Worm (Caenorhabditis elegans): ENCODE measurements around the gene C15C8.8.

Gene C15C8.8

ce11 chrV:12780248-12780647, 27.9 kb upstream of the C15C8.8 start (continued):
- TF ChIP-seq fos-1 (tag; optimal IDR thresholded peaks at IDR 0.05) (no peak), set-16 (GFP tag; IDR thresholded peaks at IDR 0.05) (no peak), egl-43 (GFP tag; IDR thresholded peaks at IDR 0.05) (no peak; the same call in 1 of the 2 replicates), pqm-1 (tag; optimal IDR thresholded peaks at IDR 0.05) (no peak), Y105C5A.15 (GFP tag; IDR thresholded peaks at IDR 0.05) (peak; percentile 92), fkh-10 (GFP tag; optimal IDR thresholded peaks at IDR 0.05) (no peak), tra-1 (GFP tag; IDR thresholded peaks at IDR 0.05) (peak; percentile 84), ctbp-1 (GFP tag; IDR thresholded peaks at IDR 0.05) (peak; percentile 88), D1046.2 (GFP tag; IDR thresholded peaks at IDR 0.05) (peak; percentile 87), hif-1 (tag; optimal IDR thresholded peaks at IDR 0.05) (peak in 1 of 2 experiments; percentile 43), saeg-2 (GFP tag; IDR thresholded peaks at IDR 0.05) (0 out of 2 replicates have a peak, but pooled peaks have one; percentile 21), mes-2 (tag; optimal IDR thresholded peaks at IDR 0.05; ENCODE audit: poor library complexity, severe bottlenecking) (no peak), madf-9 (GFP tag; conservative IDR thresholded peaks at IDR 0.05) (peak; percentile 88), sdz-12 (GFP tag; optimal IDR thresholded peaks at IDR 0.05) (peak; percentile 91), zip-11 (GFP tag; IDR thresholded peaks at IDR 0.05) (peak; percentile 75), ceh-82 (tag; optimal IDR thresholded peaks at IDR 0.05) (no peak), snpc-1.2 (GFP tag; IDR thresholded peaks at IDR 0.05) (no peak; the same call in none of the 2 replicates), ztf-11 (tag; optimal IDR thresholded peaks at IDR 0.05) (no peak), ceh-62 (tag; optimal IDR thresholded peaks at IDR 0.05) (no peak), rbr-2 (tag; optimal IDR thresholded peaks at IDR 0.05) (peak; percentile 59), nhr-42 (GFP tag; IDR thresholded peaks at IDR 0.05) (no peak), ceh-20 (GFP tag; IDR thresholded peaks at IDR 0.05) (0 out of 2 replicates have a peak, but pooled peaks have one; percentile 47), php-3 (GFP tag; IDR thresholded peaks at IDR 0.05) (peak; percentile 55; the same call in 1 of the 2 replicates), daf-8 (GFP tag; IDR thresholded peaks at IDR 0.05) (0 out of 2 replicates have a peak, but pooled peaks have one; percentile 38), ceh-28 (tag; optimal IDR thresholded peaks at IDR 0.05) (no peak), hlh-30 (tag; optimal IDR thresholded peaks at IDR 0.05; ENCODE audit: insufficient read depth) (no peak), lir-3 (tag; optimal IDR thresholded peaks at IDR 0.05) (peak; percentile 66), nhr-102 (tag; optimal IDR thresholded peaks at IDR 0.05) (no peak), duxl-1 (tag; optimal IDR thresholded peaks at IDR 0.05; ENCODE audit: poor library complexity) (peak; percentile 14), lsy-2 (tag; optimal IDR thresholded peaks at IDR 0.05) (no peak), ama-1 (optimal IDR thresholded peaks at IDR 0.05) (no peak), gei-8 (GFP tag; optimal IDR thresholded peaks at IDR 0.05) (peak; percentile 43), lin-1 (GFP tag; IDR thresholded peaks at IDR 0.05) (peak; percentile 86), snpc-4 (tag; optimal IDR thresholded peaks at IDR 0.05) (no peak), madf-5 (GFP tag; IDR thresholded peaks at IDR 0.05) (peak in 1 of 2 experiments; percentile 92; a peak in 2 of 4 replicates), zfp-2 (tag; optimal IDR thresholded peaks at IDR 0.05) (peak; percentile 28), ceh-44 (GFP tag; IDR thresholded peaks at IDR 0.05) (peak; percentile 65; the same call in 1 of the 2 replicates), lin-13 (GFP tag; optimal IDR thresholded peaks at IDR 0.05) (no peak), lim-7 (GFP tag; IDR thresholded peaks at IDR 0.05) (peak; percentile 97), mxl-3 (GFP tag; optimal IDR thresholded peaks at IDR 0.05) (peak; percentile 70), attf-4 (tag; optimal IDR thresholded peaks at IDR 0.05) (no peak), Y48G9A.11 (GFP tag; IDR thresholded peaks at IDR 0.05) (peak; percentile 85), nhr-237 (tag; optimal IDR thresholded peaks at IDR 0.05) (no peak), T26A8.4 (GFP tag; IDR thresholded peaks at IDR 0.05) (no peak), F49E8.2 (tag; optimal IDR thresholded peaks at IDR 0.05; ENCODE audit: borderline replicate concordance) (no peak), mdt-29 (GFP tag; IDR thresholded peaks at IDR 0.05) (0 out of 2 replicates have a peak, but pooled peaks have one; percentile 47), nhr-76 (tag; optimal IDR thresholded peaks at IDR 0.05) (no peak), unc-130 (GFP tag; optimal IDR thresholded peaks at IDR 0.05) (peak; percentile 57), mxl-2 (GFP tag; conservative IDR thresholded peaks at IDR 0.05) (no peak; the same call in 1 of the 2 replicates), ZK546.5 (tag; optimal IDR thresholded peaks at IDR 0.05) (no peak), aly-2 (tag; optimal IDR thresholded peaks at IDR 0.05) (no peak)

All from whole organism, L4 larva.